Fruit fly (Drosophila melanogaster) S2 (cell line): ENCODE results near the gene Tsp97E.

Experiments used
- CG8478 ChIP-seq: fragments of >200 bp; optimal IDR thresholded peaks from 2 replicates; lab custom pipeline; 2018
- CTCF ChIP-seq, 2 experiments: fragments of >200 bp; optimal IDR thresholded peaks; 2 replicates each; lab custom pipeline; 2018

DNA sequence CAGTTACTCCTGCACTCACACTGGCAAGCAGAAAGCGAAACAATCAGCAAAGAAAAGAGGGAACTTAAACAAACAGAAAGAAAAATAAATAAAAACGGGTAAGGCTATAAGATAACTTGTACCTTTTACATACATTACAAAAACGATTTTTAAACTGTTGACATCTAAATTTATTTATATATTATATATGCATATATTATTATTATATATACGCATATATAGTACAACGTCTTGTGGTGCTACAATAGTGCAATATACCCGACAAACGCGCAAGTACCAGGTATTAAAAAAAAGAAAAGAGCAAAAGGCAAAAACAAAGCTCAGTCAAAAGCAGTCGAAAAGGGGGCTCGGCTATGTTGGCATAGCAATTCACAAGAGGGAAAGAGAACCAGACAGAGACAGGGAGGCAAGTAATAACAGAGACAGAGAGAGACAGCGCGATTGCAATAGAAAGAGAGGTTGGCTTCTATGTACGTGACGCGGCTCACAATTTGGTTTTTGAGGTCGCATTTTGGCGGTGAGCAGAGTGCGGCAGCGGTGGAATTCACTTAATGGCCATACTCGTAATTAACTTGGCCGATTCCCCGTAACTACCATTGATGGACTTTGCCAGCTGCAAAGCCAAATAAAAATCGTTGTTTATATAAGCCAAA lies 10.5 kb downstream of the Tsp97E start:
- TF ChIP-seq CG8478 (no peak), CTCF (optimal IDR thresholded peaks at IDR 0.05; lab: Kevin White, UChicago) (no peak)
